Fruit fly (Drosophila melanogaster) whole organism, embryonic: ENCODE data around the gene Ccp84Ac.

Experiments
- Adf1 ChIP-seq: fragments of 200-800 bp; sonication (Bioruptor generic); IDR thresholded peaks from 2 replicates; pipeline ENCODE4 v1.3.6; 2022; ENCODE audit warnings: missing biosample characterization, missing genetic modification characterization
- Bgb ChIP-seq: fragments of 200-800 bp; sonication (Bioruptor generic); IDR thresholded peaks from 2 replicates; pipeline ENCODE4 v1.3.6; 2022; ENCODE audit warnings: missing biosample characterization, missing genetic modification characterization; ENCODE audit not compliant: partially characterized antibody
- CG10274 ChIP-seq: fragments of 200-800 bp; sonication (Bioruptor generic); optimal IDR thresholded peaks from 3 replicates; lab custom pipeline; 2017; ENCODE audit warnings: missing biosample characterization, mild to moderate bottlenecking, missing genetic modification characterization
- CG10654 ChIP-seq: fragments of 200-800 bp; sonication (Bioruptor generic); optimal IDR thresholded peaks from 2 replicates; lab custom pipeline; 2016; ENCODE audit warnings: missing biosample characterization, missing genetic modification characterization
- CG11093 ChIP-seq: fragments of 200-800 bp; sonication (Bioruptor generic); IDR thresholded peaks from 3 replicates; pipeline ENCODE4 v1.3.6; 2022; ENCODE audit warnings: missing biosample characterization, missing genetic modification characterization
- CG13624 ChIP-seq: fragments of 200-800 bp; sonication (Bioruptor generic); optimal IDR thresholded peaks from 2 replicates; lab custom pipeline; 2016; ENCODE audit warnings: missing biosample characterization, missing genetic modification characterization
- CG13775 ChIP-seq: fragments of 200-800 bp; sonication (Bioruptor generic); optimal IDR thresholded peaks from 3 replicates; lab custom pipeline; 2017; ENCODE audit warnings: missing biosample characterization, mild to moderate bottlenecking, missing genetic modification characterization
- CG15514 ChIP-seq: fragments of 200-800 bp; sonication (Bioruptor generic); optimal IDR thresholded peaks from 3 replicates; lab custom pipeline; 2017; ENCODE audit warnings: missing biosample characterization, missing genetic modification characterization, mild to moderate bottlenecking, moderate library complexity, missing genetic modification reagents
- CG17829 ChIP-seq: fragments of 200-800 bp; optimal IDR thresholded peaks from 2 replicates; lab custom pipeline; 2019; ENCODE audit warnings: missing biosample characterization, mild to moderate bottlenecking, missing genetic modification characterization, moderate library complexity
- CG17912 ChIP-seq: fragments of 200-800 bp; sonication (Bioruptor generic); optimal IDR thresholded peaks from 2 replicates; lab custom pipeline; 2018; ENCODE audit warnings: missing biosample characterization, mild to moderate bottlenecking, missing genetic modification characterization
- CG2116 ChIP-seq: fragments of 200-800 bp; sonication (Bioruptor generic); optimal IDR thresholded peaks from 3 replicates; lab custom pipeline; 2018; ENCODE audit warnings: missing biosample characterization, mild to moderate bottlenecking, missing genetic modification characterization
- CG3163 ChIP-seq: fragments of 200-800 bp; sonication (Bioruptor generic); optimal IDR thresholded peaks from 3 replicates; lab custom pipeline; 2016; ENCODE audit warnings: missing biosample characterization, missing genetic modification characterization
- CG3407 ChIP-seq: fragments of 200-800 bp; sonication (Bioruptor generic); optimal IDR thresholded peaks from 2 replicates; lab custom pipeline; 2018; ENCODE audit warnings: missing biosample characterization, mild to moderate bottlenecking, missing genetic modification characterization
- CG3838 ChIP-seq: fragments of 200-800 bp; sonication (Bioruptor generic); optimal IDR thresholded peaks from 3 replicates; lab custom pipeline; 2016; ENCODE audit warnings: missing biosample characterization, missing genetic modification characterization
- CG4617 ChIP-seq: fragments of 200-800 bp; sonication (Bioruptor generic); optimal IDR thresholded peaks from 3 replicates; lab custom pipeline; 2016; ENCODE audit warnings: missing biosample characterization, missing genetic modification characterization, borderline replicate concordance
- CG4820 ChIP-seq: fragments of 200-800 bp; sonication (Bioruptor generic); optimal IDR thresholded peaks from 3 replicates; lab custom pipeline; 2016; ENCODE audit warnings: missing biosample characterization, missing genetic modification characterization
- CG6765 ChIP-seq: fragments of 200-800 bp; sonication (Bioruptor generic); optimal IDR thresholded peaks from 3 replicates; lab custom pipeline; 2017; ENCODE audit warnings: missing biosample characterization, mild to moderate bottlenecking, missing genetic modification characterization
- CG9932 ChIP-seq: fragments of 200-800 bp; sonication (Bioruptor generic); IDR thresholded peaks from 2 replicates; pipeline ENCODE4 v1.3.6; 2022; ENCODE audit warnings: missing biosample characterization, missing genetic modification characterization
- Deaf1 ChIP-seq: fragments of 200-800 bp; optimal IDR thresholded peaks from 3 replicates; lab custom pipeline; 2019; ENCODE audit warnings: missing biosample characterization, mild to moderate bottlenecking, missing genetic modification characterization, moderate library complexity
- Dll ChIP-seq: fragments of 200-800 bp; sonication (Bioruptor generic); IDR thresholded peaks from 4 replicates; pipeline ENCODE4 v1.3.6; 2022; ENCODE audit warnings: missing biosample characterization, missing genetic modification characterization; ENCODE audit not compliant: partially characterized antibody
- Doc2 ChIP-seq: fragments of 200-800 bp; sonication (Bioruptor generic); IDR thresholded peaks from 2 replicates; pipeline ENCODE4 v1.3.6; 2022; ENCODE audit warnings: missing biosample characterization, missing genetic modification characterization
- Dp ChIP-seq: fragments of 200-800 bp; sonication (Bioruptor generic); optimal IDR thresholded peaks from 2 replicates; lab custom pipeline; 2018; ENCODE audit warnings: missing biosample characterization, mild to moderate bottlenecking, missing genetic modification characterization, moderate library complexity
- Eip74EF ChIP-seq, 2 experiments: fragments of 200-800 bp in 1 of 2; fragments of >200 bp in 1 of 2; sonication (Bioruptor generic) in 1 of 2; optimal IDR thresholded peaks; 2 replicates each; lab custom pipeline; 2017 to 2019; ENCODE audit warnings: missing biosample characterization in 2 of 2, missing genetic modification characterization in 2 of 2, mild to moderate bottlenecking in 1 of 2, moderate library complexity in 1 of 2
- Ets65A ChIP-seq: fragments of 200-800 bp; sonication (Bioruptor generic); peaks from one replicate; lab custom pipeline; 2016; ENCODE audit warnings: missing biosample characterization, missing genetic modification characterization
- Gsc ChIP-seq: fragments of 200-800 bp; sonication (Bioruptor generic); IDR thresholded peaks from 2 replicates; pipeline ENCODE4 v1.3.6; 2022; ENCODE audit warnings: missing biosample characterization, missing genetic modification characterization
- Hey ChIP-seq: fragments of 200-800 bp; sonication (Bioruptor generic); optimal IDR thresholded peaks from 3 replicates; lab custom pipeline; 2018; ENCODE audit warnings: missing biosample characterization, mild to moderate bottlenecking, missing genetic modification characterization
- MBD-R2 ChIP-seq: fragments of 200-800 bp; sonication (Bioruptor generic); IDR thresholded peaks from 2 replicates; pipeline ENCODE4 v1.3.6; 2022; ENCODE audit warnings: missing biosample characterization, missing genetic modification characterization
- NC2β ChIP-seq: fragments of 200-800 bp; sonication (Bioruptor generic); optimal IDR thresholded peaks from 2 replicates; lab custom pipeline; 2016; ENCODE audit warnings: missing biosample characterization, missing genetic modification characterization
- PHDP ChIP-seq: fragments of 200-800 bp; sonication (Bioruptor generic); optimal IDR thresholded peaks from 3 replicates; lab custom pipeline; 2018; ENCODE audit warnings: missing biosample characterization, mild to moderate bottlenecking, missing genetic modification characterization, moderate library complexity
- Usf ChIP-seq: fragments of 200-800 bp; sonication (Bioruptor generic); optimal IDR thresholded peaks from 2 replicates; lab custom pipeline; 2017; ENCODE audit warnings: missing genotype, missing biosample characterization, missing genetic modification characterization
- az2 ChIP-seq: fragments of 200-800 bp; sonication (Bioruptor generic); optimal IDR thresholded peaks from 3 replicates; lab custom pipeline; 2016; ENCODE audit warnings: missing biosample characterization, missing genetic modification characterization
- bsh ChIP-seq, 2 experiments: fragments of 200-800 bp; sonication (Bioruptor generic); optimal IDR thresholded peaks; 2 replicates each; lab custom pipeline; 2017 to 2018; ENCODE audit warnings: mild to moderate bottlenecking in 2 of 2, missing biosample characterization in 2 of 2, missing genetic modification characterization in 2 of 2, moderate library complexity in 1 of 2
- cad ChIP-seq: fragments of >200 bp; optimal IDR thresholded peaks from 2 replicates; lab custom pipeline; 2017; ENCODE audit warnings: missing biosample characterization, missing genetic modification characterization
- dan ChIP-seq: fragments of 200-800 bp; sonication (Bioruptor generic); IDR thresholded peaks from 2 replicates; pipeline ENCODE4 v1.3.6; 2022; ENCODE audit warnings: missing biosample characterization, missing genetic modification characterization
- esg ChIP-seq: fragments of 200-800 bp; sonication (Bioruptor generic); conservative IDR thresholded peaks from 2 replicates; pipeline ENCODE4 v1.3.6; 2022; ENCODE audit warnings: missing biosample characterization, missing genetic modification characterization
- gem ChIP-seq: fragments of 200-800 bp; sonication (Bioruptor generic); optimal IDR thresholded peaks from 2 replicates; lab custom pipeline; 2019; ENCODE audit warnings: missing biosample characterization, mild to moderate bottlenecking, missing genetic modification characterization, moderate library complexity
- gfzf ChIP-seq: fragments of 200-800 bp; sonication (Bioruptor generic); optimal IDR thresholded peaks from 2 replicates; lab custom pipeline; 2016; ENCODE audit warnings: missing biosample characterization, mild to moderate bottlenecking, missing genetic modification characterization, moderate library complexity
- gsb ChIP-seq: fragments of 200-800 bp; sonication (Bioruptor generic); IDR thresholded peaks from 2 replicates; pipeline ENCODE4 v1.3.6; 2022; ENCODE audit warnings: missing biosample characterization, missing genetic modification characterization
- gt ChIP-seq: fragments of 200-800 bp; sonication (Bioruptor generic); IDR thresholded peaks from 2 replicates; pipeline ENCODE4 v1.3.6; 2022; ENCODE audit warnings: missing biosample characterization, missing genetic modification characterization
- insv ChIP-seq, 2 experiments: fragments of 200-800 bp; sonication (Bioruptor generic); optimal IDR thresholded peaks; 3 replicates each; lab custom pipeline; 2016 to 2018; ENCODE audit warnings: missing biosample characterization in 2 of 2, missing genetic modification characterization in 2 of 2
- kni ChIP-seq: fragments of 200-800 bp; sonication (Bioruptor generic); optimal IDR thresholded peaks from 3 replicates; lab custom pipeline; 2017; ENCODE audit warnings: mild to moderate bottlenecking, missing biosample characterization, missing genetic modification reagents, missing genetic modification characterization
- nmo ChIP-seq: fragments of 200-800 bp; sonication (Bioruptor generic); optimal IDR thresholded peaks from 2 replicates; lab custom pipeline; 2018; ENCODE audit warnings: missing biosample characterization, mild to moderate bottlenecking, missing genetic modification characterization, moderate library complexity
- odd ChIP-seq: fragments of 200-800 bp; sonication (Bioruptor generic); optimal IDR thresholded peaks from 2 replicates; lab custom pipeline; 2017; ENCODE audit warnings: missing biosample characterization, mild to moderate bottlenecking, missing genetic modification characterization
- org-1 ChIP-seq: fragments of 200-800 bp; sonication (Bioruptor generic); optimal IDR thresholded peaks from 2 replicates; lab custom pipeline; 2017; ENCODE audit warnings: missing biosample characterization, missing genetic modification characterization
- pnt ChIP-seq: fragments of 200-800 bp; sonication (Bioruptor generic); optimal IDR thresholded peaks from 3 replicates; lab custom pipeline; 2016; ENCODE audit warnings: missing biosample characterization, missing genetic modification characterization
- pum ChIP-seq: fragments of 200-800 bp; sonication (Bioruptor generic); optimal IDR thresholded peaks from 2 replicates; lab custom pipeline; 2016; ENCODE audit warnings: missing biosample characterization, missing genetic modification characterization
- pzg ChIP-seq: fragments of 200-800 bp; sonication (Bioruptor generic); optimal IDR thresholded peaks from 3 replicates; lab custom pipeline; 2018; ENCODE audit warnings: missing biosample characterization, mild to moderate bottlenecking, missing genetic modification characterization, moderate library complexity
- ro ChIP-seq: fragments of 200-800 bp; sonication (Bioruptor generic); IDR thresholded peaks from 2 replicates; pipeline ENCODE4 v1.3.6; 2022; ENCODE audit warnings: missing biosample characterization, missing genetic modification characterization
- shn ChIP-seq: fragments of 200-800 bp; sonication (Bioruptor generic); optimal IDR thresholded peaks from 3 replicates; lab custom pipeline; 2016; ENCODE audit warnings: missing biosample characterization, missing genetic modification characterization
- wor ChIP-seq: fragments of 200-800 bp; sonication (Bioruptor generic); IDR thresholded peaks from 2 replicates; pipeline ENCODE4 v1.3.6; 2022; ENCODE audit warnings: missing biosample characterization, missing genetic modification characterization
- z ChIP-seq: fragments of 200-800 bp; sonication (Bioruptor generic); IDR thresholded peaks from 3 replicates; pipeline ENCODE4 v1.3.6; 2022; ENCODE audit warnings: missing biosample characterization, missing genetic modification characterization
- zf30C ChIP-seq: fragments of 200-800 bp; sonication (Bioruptor generic); optimal IDR thresholded peaks from 3 replicates; lab custom pipeline; 2018; ENCODE audit warnings: missing biosample characterization, mild to moderate bottlenecking, missing genetic modification characterization

Ccp84Ac gene

DNA sequence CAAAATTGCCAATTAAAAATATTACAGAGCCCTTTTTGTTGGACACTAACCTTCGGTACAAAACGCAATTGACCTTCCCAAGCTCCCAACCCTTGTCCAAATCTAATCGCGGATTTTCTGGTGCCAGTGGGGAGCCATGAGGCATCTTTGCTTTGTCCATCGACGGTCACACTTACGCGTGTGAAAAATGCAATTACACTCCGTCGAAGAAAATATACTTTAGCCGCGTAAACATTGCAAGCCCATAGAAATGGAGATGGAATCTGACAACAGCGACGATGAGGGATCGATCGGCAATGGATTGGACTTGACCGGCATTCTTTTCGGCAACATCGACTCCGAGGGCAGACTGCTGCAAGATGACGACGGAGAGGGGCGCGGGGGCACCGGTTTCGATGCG lies 49.3 kb downstream of the Ccp84Ac start, which contains the start of gene Taf1 (continued):
- no peak for TF ChIP-seq Ets65A (GFP tag; lab: Kevin White, UChicago)
- TF ChIP-seq Bgb (GFP tag; lab: Robert Waterston, UW) = peak; percentile 55
- no peak for TF ChIP-seq nmo (GFP tag; lab: Kevin White, UChicago)
- no peak for TF ChIP-seq pum (GFP tag; lab: Kevin White, UChicago)
- TF ChIP-seq CG9932 (GFP tag; lab: Robert Waterston, UW) = peak; percentile 23; the same call in 1 of the 2 replicates
- no peak for TF ChIP-seq gsb (GFP tag; lab: Robert Waterston, UW)
- TF ChIP-seq CG2116 (GFP tag; lab: Kevin White, UChicago) = no peak
- no peak for TF ChIP-seq CG11093 (GFP tag; lab: Robert Waterston, UW)
- TF ChIP-seq CG10654 = no peak
- no peak for TF ChIP-seq az2 (GFP tag; lab: Kevin White, UChicago)
- TF ChIP-seq NC2β (GFP tag; lab: Kevin White, UChicago) = no peak
- TF ChIP-seq bsh (GFP tag; optimal IDR thresholded peaks at IDR 0.05; lab: Kevin White, UChicago) = no peak
- TF ChIP-seq Dll (GFP tag; lab: Robert Waterston, UW) = peak; percentile 49; the same call in 2 of the 4 replicates
- TF ChIP-seq insv (GFP tag; optimal IDR thresholded peaks at IDR 0.05; lab: Kevin White, UChicago) = peak in 1 of 2 experiments; percentile 30
- no peak for TF ChIP-seq odd (GFP tag; lab: Kevin White, UChicago)
- peak; percentile 82 for TF ChIP-seq CG13775 (GFP tag; lab: Kevin White, UChicago)
- no peak for TF ChIP-seq Gsc (GFP tag; lab: Robert Waterston, UW)
- TF ChIP-seq zf30C (GFP tag; lab: Kevin White, UChicago) = no peak
- no peak for TF ChIP-seq CG6765 (GFP tag; lab: Kevin White, UChicago)
- peak; percentile 94 for TF ChIP-seq pzg (GFP tag; lab: Kevin White, UChicago)
- no peak for TF ChIP-seq cad
- TF ChIP-seq Adf1 (GFP tag; lab: Robert Waterston, UW) = no peak
- no peak for TF ChIP-seq org-1 (GFP tag; lab: Kevin White, UChicago)
- TF ChIP-seq PHDP (tag; lab: Kevin White, UChicago) = no peak
- no peak for TF ChIP-seq pnt (GFP tag; lab: Kevin White, UChicago)
- TF ChIP-seq CG3163 (GFP tag; lab: Kevin White, UChicago) = no peak
- peak; percentile 41 for TF ChIP-seq Dp (GFP tag; lab: Kevin White, UChicago)
- TF ChIP-seq Doc2 (GFP tag; lab: Robert Waterston, UW) = no peak
- no peak for TF ChIP-seq CG4820 (GFP tag; lab: Kevin White, UChicago)
- peak; percentile 98 for TF ChIP-seq CG4617 (GFP tag; lab: Kevin White, UChicago)
- TF ChIP-seq gt (GFP tag; lab: Robert Waterston, UW) = no peak
- TF ChIP-seq CG3407 (GFP tag; lab: Kevin White, UChicago) = no peak
- peak; percentile 83 for TF ChIP-seq CG15514 (GFP tag; lab: Kevin White, UChicago)
- no peak for TF ChIP-seq Deaf1 (tag; lab: Kevin White, UChicago)
- TF ChIP-seq gfzf (GFP tag; lab: Kevin White, UChicago) = peak; percentile 98
- TF ChIP-seq MBD-R2 (GFP tag; lab: Robert Waterston, UW) = peak; percentile 95
- no peak for TF ChIP-seq gem
- no peak for TF ChIP-seq CG3838 (GFP tag; lab: Kevin White, UChicago)
- no peak for TF ChIP-seq Usf
- peak; percentile 48 for TF ChIP-seq CG17829 (tag; lab: Kevin White, UChicago)
- TF ChIP-seq dan (GFP tag; lab: Robert Waterston, UW) = no peak
- no peak for TF ChIP-seq Eip74EF (GFP tag; optimal IDR thresholded peaks at IDR 0.05; lab: Kevin White, UChicago)
- peak; percentile 36 for TF ChIP-seq CG13624 (GFP tag; lab: Kevin White, UChicago)
- no peak for TF ChIP-seq z (GFP tag; lab: Robert Waterston, UW)
- TF ChIP-seq Hey (tag; lab: Kevin White, UChicago) = no peak
- TF ChIP-seq esg (GFP tag; lab: Robert Waterston, UW) = no peak
- no peak for TF ChIP-seq kni (GFP tag; lab: Kevin White, UChicago)
- no peak for TF ChIP-seq wor (GFP tag; lab: Robert Waterston, UW)
- TF ChIP-seq shn (GFP tag; lab: Kevin White, UChicago) = no peak
- TF ChIP-seq CG10274 (GFP tag; lab: Kevin White, UChicago) = no peak
- no peak for TF ChIP-seq ro (GFP tag; lab: Robert Waterston, UW)
- peak; percentile 27 for TF ChIP-seq CG17912
